Worm (Caenorhabditis elegans): ENCODE data around the gene srlf-22.

- no peak for TF ChIP-seq egl-27 (tag; optimal IDR thresholded peaks at IDR 0.05)
- no peak for TF ChIP-seq ztf-11 (tag; optimal IDR thresholded peaks at IDR 0.05)
- TF ChIP-seq lin-39 (tag; optimal IDR thresholded peaks at IDR 0.05) = no peak
- no peak for TF ChIP-seq ztf-4 (tag; optimal IDR thresholded peaks at IDR 0.05)
- TF ChIP-seq nhr-237 (tag; optimal IDR thresholded peaks at IDR 0.05) = no peak
Measured at ce11 chrV:849042-849441, 41.9 kb upstream of the srlf-22 start.

Data from whole organism, L2 larva.